Worm (Caenorhabditis elegans) whole organism, mixed stage, embryonic: ENCODE measurements around the gene col-171.

Source experiments
- bed-3 ChIP-seq: fragments of 200-800 bp; sonication (Bioruptor generic); optimal IDR thresholded peaks from 3 replicates; lab custom pipeline; 2018; ENCODE audit warnings: mild to moderate bottlenecking, missing genetic modification characterization, moderate library complexity, missing compliant biosample characterization
- blmp-1 ChIP-seq: fragments of 150-350 bp; optimal IDR thresholded peaks from 2 replicates; lab custom pipeline; 2014; ENCODE audit warnings: missing biosample characterization, missing genetic modification characterization
- ceh-39 ChIP-seq: fragments of 150-350 bp; optimal IDR thresholded peaks from 2 replicates; lab custom pipeline; 2014; ENCODE audit warnings: missing biosample characterization, missing genetic modification characterization
- ceh-43 ChIP-seq: fragments of 200-800 bp; sonication (Bioruptor generic); optimal IDR thresholded peaks from 2 replicates; lab custom pipeline; 2018; ENCODE audit warnings: mild to moderate bottlenecking, missing genetic modification characterization, moderate library complexity, missing compliant biosample characterization
- ceh-83 ChIP-seq: fragments of 200-800 bp; sonication (Bioruptor generic); optimal IDR thresholded peaks from 2 replicates; lab custom pipeline; 2018; ENCODE audit warnings: mild to moderate bottlenecking, missing genetic modification characterization, missing compliant biosample characterization
- ces-1 ChIP-seq: fragments of 150-350 bp; optimal IDR thresholded peaks from 2 replicates; lab custom pipeline; 2014; ENCODE audit warnings: missing biosample characterization, missing genetic modification reagents, missing genetic modification characterization
- cnd-1 ChIP-seq: fragments of 200-800 bp; sonication (Bioruptor generic); optimal IDR thresholded peaks from 2 replicates; lab custom pipeline; 2018; ENCODE audit warnings: mild to moderate bottlenecking, missing genetic modification characterization, missing compliant biosample characterization
- drap-1 ChIP-seq: fragments of 200-800 bp; sonication (Bioruptor generic); optimal IDR thresholded peaks from 3 replicates; lab custom pipeline; 2018; ENCODE audit warnings: mild to moderate bottlenecking, missing genetic modification characterization, missing compliant biosample characterization
- elt-1 ChIP-seq: sonication (generic microtip); optimal IDR thresholded peaks from 2 replicates; lab custom pipeline; 2017; ENCODE audit warnings: missing genetic modification characterization, mild to moderate bottlenecking, missing compliant biosample characterization, antibody characterized with exemption, moderate library complexity, borderline replicate concordance; ENCODE audit not compliant: insufficient read depth
- elt-3 ChIP-seq: fragments of 150-350 bp; optimal IDR thresholded peaks from 2 replicates; lab custom pipeline; 2014; ENCODE audit warnings: missing biosample characterization, missing genetic modification characterization
- flh-1 ChIP-seq: fragments of 200-800 bp; sonication (Bioruptor generic); optimal IDR thresholded peaks from 2 replicates; lab custom pipeline; 2018; ENCODE audit warnings: mild to moderate bottlenecking, missing genetic modification characterization, moderate library complexity, missing compliant biosample characterization
- ham-2 ChIP-seq: fragments of 200-800 bp; sonication (Bioruptor generic); optimal IDR thresholded peaks from 2 replicates; lab custom pipeline; 2018; ENCODE audit warnings: mild to moderate bottlenecking, missing genetic modification characterization, missing compliant biosample characterization
- hlh-1 ChIP-seq: fragments of 150-350 bp; optimal IDR thresholded peaks from 2 replicates; lab custom pipeline; 2014; ENCODE audit warnings: missing biosample characterization, missing genetic modification reagents, missing genetic modification characterization
- lin-13 ChIP-seq: fragments of 150-350 bp; optimal IDR thresholded peaks from 2 replicates; lab custom pipeline; 2014; ENCODE audit warnings: missing biosample characterization, missing genetic modification characterization
- lin-32 ChIP-seq: fragments of 200-800 bp; sonication (Bioruptor generic); optimal IDR thresholded peaks from 2 replicates; lab custom pipeline; 2018; ENCODE audit warnings: mild to moderate bottlenecking, missing genetic modification characterization, missing compliant biosample characterization
- lsy-2 ChIP-seq: fragments of 150-350 bp; optimal IDR thresholded peaks from 2 replicates; lab custom pipeline; 2014; ENCODE audit warnings: missing biosample characterization, missing genetic modification characterization
- mab-5 ChIP-seq: fragments of 150-350 bp; optimal IDR thresholded peaks from 2 replicates; lab custom pipeline; 2014; ENCODE audit warnings: missing biosample characterization, missing genetic modification characterization
- mep-1 ChIP-seq: fragments of 150-350 bp; optimal IDR thresholded peaks from 2 replicates; lab custom pipeline; 2017; ENCODE audit warnings: missing biosample characterization, missing genetic modification reagents, missing genetic modification characterization, inconsistent platforms
- mls-2 ChIP-seq: sonication (generic microtip); optimal IDR thresholded peaks from 2 replicates; lab custom pipeline; 2016; ENCODE audit warnings: mild to moderate bottlenecking, missing genetic modification characterization, moderate library complexity, missing compliant biosample characterization
- nhr-12 ChIP-seq: fragments of 150-350 bp; optimal IDR thresholded peaks from 2 replicates; lab custom pipeline; 2014; ENCODE audit warnings: missing biosample characterization, missing genetic modification characterization
- nhr-237 ChIP-seq: fragments of 150-350 bp; optimal IDR thresholded peaks from 2 replicates; lab custom pipeline; 2014; ENCODE audit warnings: missing biosample characterization, missing genetic modification characterization
- nhr-28 ChIP-seq: fragments of 150-350 bp; optimal IDR thresholded peaks from 2 replicates; lab custom pipeline; 2014; ENCODE audit warnings: missing biosample characterization, missing genetic modification characterization
- pha-4 ChIP-seq: fragments of 150-350 bp; optimal IDR thresholded peaks from 2 replicates; lab custom pipeline; 2018; ENCODE audit warnings: missing biosample characterization, missing genetic modification reagents, missing genetic modification characterization
- sem-2 ChIP-seq: fragments of 200-800 bp; sonication (Bioruptor generic); optimal IDR thresholded peaks from 2 replicates; lab custom pipeline; 2018; ENCODE audit warnings: mild to moderate bottlenecking, missing genetic modification characterization, missing compliant biosample characterization
- sptf-1 ChIP-seq: sonication (generic microtip); optimal IDR thresholded peaks from 2 replicates; lab custom pipeline; 2017; ENCODE audit warnings: mild to moderate bottlenecking, missing genetic modification characterization, moderate library complexity, missing compliant biosample characterization
- tbx-8 ChIP-seq: fragments of 200-800 bp; sonication (Bioruptor generic); optimal IDR thresholded peaks from 2 replicates; lab custom pipeline; 2018; ENCODE audit warnings: mild to moderate bottlenecking, missing genetic modification characterization, moderate library complexity, missing compliant biosample characterization
- unc-120 ChIP-seq: sonication (generic microtip); optimal IDR thresholded peaks from 2 replicates; lab custom pipeline; 2017; ENCODE audit warnings: missing genetic modification characterization, missing compliant biosample characterization; ENCODE audit not compliant: poor library complexity, severe bottlenecking
- ztf-11 ChIP-seq: fragments of 150-350 bp; optimal IDR thresholded peaks from 2 replicates; lab custom pipeline; 2014; ENCODE audit warnings: missing biosample characterization, missing genetic modification characterization

Gene col-171

ce11 chrX:6374451-6374850 lies 40.4 kb downstream of the col-171 start, which contains the start of gene C03B1.1:
Gene C03B1.1 (plus strand): TSS chrX:6374751.
- no peak for TF ChIP-seq ceh-43
- TF ChIP-seq mls-2 (tag; lab: Kevin White, UChicago): no peak
- TF ChIP-seq ces-1 (GFP tag; lab: Kevin White, UChicago): no peak
- no peak for TF ChIP-seq blmp-1 (tag; lab: Kevin White, UChicago)
- TF ChIP-seq bed-3 (GFP tag; lab: Kevin White, UChicago): no peak
- TF ChIP-seq ceh-39 (tag; lab: Kevin White, UChicago): no peak
- no peak for TF ChIP-seq nhr-28
- TF ChIP-seq tbx-8 (GFP tag; lab: Kevin White, UChicago): no peak
- TF ChIP-seq sem-2: no peak
- no peak for TF ChIP-seq ztf-11 (tag; lab: Kevin White, UChicago)
- TF ChIP-seq ceh-83 (GFP tag; lab: Kevin White, UChicago): no peak

- TF ChIP-seq lin-32: no peak
- TF ChIP-seq sptf-1 (tag; lab: Kevin White, UChicago): no peak
- TF ChIP-seq drap-1 (GFP tag; lab: Kevin White, UChicago): no peak
- no peak for TF ChIP-seq nhr-237
- no peak for TF ChIP-seq flh-1
- TF ChIP-seq ceh-39 (tag; lab: Kevin White, UChicago): no peak
- TF ChIP-seq nhr-12 (tag; lab: Kevin White, UChicago): no peak
- TF ChIP-seq sem-2: no peak
- TF ChIP-seq ceh-83 (GFP tag; lab: Kevin White, UChicago): no peak
- no peak for TF ChIP-seq pha-4 (tag; lab: Kevin White, UChicago)
- no peak for TF ChIP-seq elt-3 (tag; lab: Kevin White, UChicago)
- TF ChIP-seq unc-120: no peak
- TF ChIP-seq, all 35 proteins: peak for 0
Measured at ce11 chrX:6377634-6378288, 43.7 kb downstream of the col-171 start, which contains the start of gene lmp-1. Gene lmp-1 (minus strand): TSS chrX:6377684.

DNA sequence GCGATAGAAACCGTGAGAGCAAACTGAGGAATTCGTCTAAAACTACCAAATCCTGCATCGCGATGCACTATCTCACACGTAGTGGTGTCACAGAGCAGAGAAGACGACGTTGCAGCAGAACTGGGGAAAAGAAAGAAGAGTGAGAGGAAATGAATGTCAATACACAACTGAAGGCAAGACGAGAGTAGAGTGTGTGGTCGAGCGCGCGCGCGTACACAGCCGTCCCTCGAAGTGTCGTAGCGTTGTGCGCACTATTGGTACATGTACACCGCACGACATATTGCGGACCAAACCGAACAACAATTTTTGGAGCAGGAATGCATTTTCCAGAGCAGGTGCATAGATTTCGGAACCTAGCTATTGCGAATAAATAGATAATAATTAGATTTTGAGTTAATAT lies 44.3 kb downstream of the col-171 start:
- TF ChIP-seq ham-2 (GFP tag; lab: Kevin White, UChicago): peak; percentile 47
- peak; percentile 71 for TF ChIP-seq lin-13 (tag; lab: Kevin White, UChicago)
- TF ChIP-seq nhr-28: no peak
- TF ChIP-seq ceh-43: no peak
- peak; percentile 44 for TF ChIP-seq nhr-237
- TF ChIP-seq unc-120: peak; percentile 36
- peak; percentile 44 for TF ChIP-seq ces-1 (GFP tag; lab: Kevin White, UChicago)
- TF ChIP-seq cnd-1: peak; percentile 15
- TF ChIP-seq ztf-11 (tag; lab: Kevin White, UChicago): peak; percentile 20
- peak; percentile 54 for TF ChIP-seq sptf-1 (tag; lab: Kevin White, UChicago)
- peak; percentile 62 for TF ChIP-seq mep-1 (tag; lab: Kevin White, UChicago)
- peak; percentile 91 for TF ChIP-seq pha-4 (tag; lab: Kevin White, UChicago)
- peak; percentile 11 for TF ChIP-seq lsy-2 (tag; lab: Kevin White, UChicago)
- peak; percentile 56 for TF ChIP-seq hlh-1 (tag; lab: Kevin White, UChicago)
- no peak for TF ChIP-seq sem-2
- no peak for TF ChIP-seq blmp-1 (tag; lab: Kevin White, UChicago)
- TF ChIP-seq mls-2 (tag; lab: Kevin White, UChicago): peak; percentile 56
- TF ChIP-seq drap-1 (GFP tag; lab: Kevin White, UChicago): peak; percentile 65

DNA sequence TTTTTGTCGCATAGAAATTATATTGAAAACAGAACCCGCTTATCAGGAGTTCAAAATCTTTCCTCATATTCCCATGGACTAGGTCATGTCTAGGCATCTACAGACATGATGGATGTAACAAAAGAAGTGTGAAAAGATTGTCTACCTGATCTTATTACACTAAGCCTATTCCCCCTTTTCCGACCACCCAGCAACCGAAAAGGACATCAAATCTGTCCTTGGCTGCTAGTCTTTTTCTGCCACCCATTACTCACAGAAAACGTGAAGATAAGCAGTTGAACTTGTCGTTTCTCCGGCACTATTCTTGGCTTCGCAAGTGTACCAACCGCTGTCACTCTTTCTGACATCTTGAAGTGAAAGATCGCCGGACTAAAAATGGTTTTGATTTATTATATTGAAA lies 48.8 kb downstream of the col-171 start:
- peak; percentile 19 for TF ChIP-seq ham-2 (GFP tag; lab: Kevin White, UChicago)
- TF ChIP-seq elt-1 (tag; lab: Kevin White, UChicago): peak; percentile 24
- TF ChIP-seq lin-32: no peak
- no peak for TF ChIP-seq sem-2

ce11 chrX:6384537-6384936 lies 50.4 kb downstream of the col-171 start:
- TF ChIP-seq mab-5: no peak
- TF ChIP-seq elt-1 (tag; lab: Kevin White, UChicago): peak; percentile 90
- TF ChIP-seq nhr-12 (tag; lab: Kevin White, UChicago): no peak
